Fruit fly (Drosophila melanogaster): Measurements from ENCODE around the gene CG11370.
"Not testable (repeated sequence)": the region's sequence is repeated elsewhere in the genome, so short reads cannot be mapped to it uniquely, and the experiment has no call there.

CG11370 gene

dm6 chr3L:22717137-22717767 lies 5.3 kb downstream of the CG11370 start, which contains the start of the genes ArfGAP3 and CG32452:
ArfGAP3 (minus strand) TSS chr3L:22717577.
CG32452 (plus strand) TSS chr3L:22717728.
- TF ChIP-seq Jra (GFP tag; optimal IDR thresholded peaks at IDR 0.05) (peak; percentile 68), Hr83 (GFP tag; optimal IDR thresholded peaks at IDR 0.05; ENCODE audit: poor library complexity, severe bottlenecking) (peak; percentile 74), foxo (GFP tag; optimal IDR thresholded peaks at IDR 0.05) (peak in 1 of 2 experiments; percentile 79), jim (GFP tag; optimal IDR thresholded peaks at IDR 0.05) (no peak), h (GFP tag; optimal IDR thresholded peaks at IDR 0.05) (peak; percentile 70), Rel (GFP tag; optimal IDR thresholded peaks at IDR 0.05) (no peak), Rel (tag; optimal IDR thresholded peaks at IDR 0.05) (peak; percentile 9), woc (GFP tag; optimal IDR thresholded peaks at IDR 0.05) (peak; percentile 75), brk (GFP tag; optimal IDR thresholded peaks at IDR 0.05) (no peak), HLH106 (tag; optimal IDR thresholded peaks at IDR 0.05) (peak; percentile 77), ey (GFP tag; optimal IDR thresholded peaks at IDR 0.05) (peak; percentile 73), fru (GFP tag; optimal IDR thresholded peaks at IDR 0.05) (peak; percentile 66), Sp1 (GFP tag; optimal IDR thresholded peaks at IDR 0.05) (peak; percentile 68), Myc (optimal IDR thresholded peaks at IDR 0.05) (peak; percentile 74), Abd-B (GFP tag; optimal IDR thresholded peaks at IDR 0.05) (no peak), dl (GFP tag; optimal IDR thresholded peaks at IDR 0.05; ENCODE audit: insufficient read depth in 1 of 2, partially characterized antibody in 2 of 2) (no peak), lola (GFP tag; optimal IDR thresholded peaks at IDR 0.05) (no peak), GATAd (GFP tag; optimal IDR thresholded peaks at IDR 0.05) (peak; percentile 63), rgr (GFP tag; optimal IDR thresholded peaks at IDR 0.05) (peak; percentile 67), psq (GFP tag; optimal IDR thresholded peaks at IDR 0.05) (peak; percentile 50), pan (optimal IDR thresholded peaks at IDR 0.05) (no peak), dmrt93B (GFP tag; optimal IDR thresholded peaks at IDR 0.05) (peak; percentile 38), sv (GFP tag; optimal IDR thresholded peaks at IDR 0.05) (peak; percentile 62), OdsH (GFP tag; optimal IDR thresholded peaks at IDR 0.05) (peak; percentile 26), CG9705 (GFP tag; optimal IDR thresholded peaks at IDR 0.05) (peak; percentile 62)

- TF ChIP-seq rgr, ey, sv (GFP tag; optimal IDR thresholded peaks at IDR 0.05): not testable (repeated sequence)
Observed at dm6 chr3L:22720694-22721270, 8.8 kb downstream of the CG11370 start, which contains the start of gene mael. mael (plus strand) TSS chr3L:22721203.

- TF ChIP-seq Rel (GFP tag; optimal IDR thresholded peaks at IDR 0.05), result no peak
- no peak for TF ChIP-seq Rel (tag; optimal IDR thresholded peaks at IDR 0.05)
- TF ChIP-seq ey (GFP tag; optimal IDR thresholded peaks at IDR 0.05), result no peak
Observed at dm6 chr3L:22721991-22722390, 10.0 kb downstream of the CG11370 start, which contains the start of gene CG14451. CG14451 (minus strand) TSS chr3L:22722091.

dm6 chr3L:22724046-22724771 lies 12.3 kb downstream of the CG11370 start:
- TF ChIP-seq dmrt93B (GFP tag; optimal IDR thresholded peaks at IDR 0.05) (no peak), woc (GFP tag; optimal IDR thresholded peaks at IDR 0.05) (no peak), HLH106 (tag; optimal IDR thresholded peaks at IDR 0.05) (no peak), h (GFP tag; optimal IDR thresholded peaks at IDR 0.05) (no peak), br (GFP tag; optimal IDR thresholded peaks at IDR 0.05) (no peak), pan (optimal IDR thresholded peaks at IDR 0.05) (no peak), Hnf4 (GFP tag; optimal IDR thresholded peaks at IDR 0.05) (no peak), brk (GFP tag; optimal IDR thresholded peaks at IDR 0.05) (no peak), psq (GFP tag; optimal IDR thresholded peaks at IDR 0.05) (no peak), Rel (GFP tag; optimal IDR thresholded peaks at IDR 0.05) (no peak), Rel (tag; optimal IDR thresholded peaks at IDR 0.05) (no peak), fru (GFP tag; optimal IDR thresholded peaks at IDR 0.05) (no peak), Mio (GFP tag; optimal IDR thresholded peaks at IDR 0.05) (no peak), CrebA (GFP tag; optimal IDR thresholded peaks at IDR 0.05; ENCODE audit: borderline replicate concordance) (no peak), Jra (GFP tag; optimal IDR thresholded peaks at IDR 0.05) (no peak), Dif (GFP tag; optimal IDR thresholded peaks at IDR 0.05; ENCODE audit: partially characterized antibody) (no peak), Hr83 (GFP tag; optimal IDR thresholded peaks at IDR 0.05; ENCODE audit: poor library complexity, severe bottlenecking) (no peak), lola (GFP tag; optimal IDR thresholded peaks at IDR 0.05) (no peak), foxo (GFP tag; optimal IDR thresholded peaks at IDR 0.05) (no peak), Vsx2 (GFP tag; optimal IDR thresholded peaks at IDR 0.05; ENCODE audit: partially characterized antibody) (no peak), N (GFP tag; optimal IDR thresholded peaks at IDR 0.05) (no peak)

Measured in whole organism, wandering third instar larva.